Worm (Caenorhabditis elegans) whole organism, young adult: ENCODE measurements around the gene C40A11.7.

ENCODE experiments used
- F22D6.2 ChIP-seq: sonication (generic microtip); optimal IDR thresholded peaks from 2 replicates; lab custom pipeline; 2016; ENCODE audit warnings: mild to moderate bottlenecking, missing genetic modification characterization, missing compliant biosample characterization
- ceh-100 ChIP-seq: fragments of 200-800 bp; sonication (Bioruptor generic); IDR thresholded peaks from 2 replicates; pipeline ENCODE4 v1.3.6; 2022; ENCODE audit warnings: missing genetic modification reagents, missing genetic modification characterization, missing compliant biosample characterization
- egl-44 ChIP-seq: fragments of 200-800 bp; sonication (Bioruptor generic); IDR thresholded peaks from 2 replicates; pipeline ENCODE4 v1.3.6; 2022; ENCODE audit warnings: missing genetic modification reagents, missing genetic modification characterization, missing compliant biosample characterization
- ekl-4 ChIP-seq: fragments of 200-800 bp; sonication (Bioruptor generic); IDR thresholded peaks from 2 replicates; pipeline ENCODE4 v1.3.6; 2022; ENCODE audit warnings: missing genetic modification reagents, missing genetic modification characterization, missing compliant biosample characterization
- hlh-26 ChIP-seq: fragments of 200-800 bp; sonication (Bioruptor generic); conservative IDR thresholded peaks from 2 replicates; pipeline ENCODE4 v1.3.6; 2022; ENCODE audit warnings: missing genetic modification reagents, missing genetic modification characterization, missing compliant biosample characterization
- unc-130 ChIP-seq: sonication (generic microtip); optimal IDR thresholded peaks from 2 replicates; lab custom pipeline; 2016; ENCODE audit warnings: missing genetic modification reagents, missing genetic modification characterization, missing compliant biosample characterization

DNA sequence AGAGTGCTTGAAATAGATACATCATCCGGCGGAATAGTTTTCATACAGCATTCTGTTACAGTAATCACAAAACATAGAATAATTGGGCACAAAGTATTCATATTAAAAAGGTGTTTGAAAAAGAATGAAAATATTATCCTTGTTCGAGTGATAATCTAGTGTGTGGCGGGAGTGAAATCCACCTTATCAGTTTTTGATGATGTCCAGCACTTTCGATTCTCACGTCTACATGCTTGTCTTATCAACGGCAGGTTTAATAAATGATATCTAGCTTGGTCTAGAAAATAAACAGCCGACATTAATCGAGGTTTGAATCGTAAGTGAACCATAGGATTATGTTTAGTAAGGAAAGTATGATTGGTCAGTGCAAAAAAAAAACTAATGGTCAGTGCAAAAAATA is 40.4 kb downstream of the C40A11.7 start, which contains the start of gene R52.5:
- TF ChIP-seq F22D6.2 (tag; lab: Kevin White, UChicago) (no peak), unc-130 (GFP tag; lab: Kevin White, UChicago) (no peak), ceh-100 (GFP tag; lab: Robert Waterston, UW) (no peak), egl-44 (GFP tag; lab: Robert Waterston, UW) (no peak), ekl-4 (GFP tag; lab: Robert Waterston, UW) (no peak), hlh-26 (no peak)
